Fruit fly (Drosophila melanogaster) whole organism, embryonic: ENCODE data around the gene CG9173.

Source experiments
- CG11560 ChIP-seq: fragments of 200-800 bp; sonication (Bioruptor generic); IDR thresholded peaks from 3 replicates; pipeline ENCODE4 v1.3.6; 2022; ENCODE audit warnings: missing biosample characterization, missing genetic modification characterization
- CG14014 ChIP-seq: fragments of 200-800 bp; sonication (Bioruptor generic); IDR thresholded peaks from 2 replicates; pipeline ENCODE4 v1.3.6; 2022; ENCODE audit warnings: missing biosample characterization, missing genetic modification characterization
- CG2712 ChIP-seq: fragments of 200-800 bp; optimal IDR thresholded peaks from 3 replicates; lab custom pipeline; 2019; ENCODE audit warnings: missing biosample characterization, mild to moderate bottlenecking, missing genetic modification characterization, moderate library complexity
- CG4282 ChIP-seq: fragments of 200-800 bp; sonication (Bioruptor generic); optimal IDR thresholded peaks from 2 replicates; lab custom pipeline; 2016; ENCODE audit warnings: missing biosample characterization, missing genetic modification characterization
- CkIIα-i1 ChIP-seq: fragments of 200-800 bp; sonication (Bioruptor generic); IDR thresholded peaks from 2 replicates; pipeline ENCODE4 v1.3.6; 2022; ENCODE audit warnings: missing biosample characterization, missing genetic modification characterization
- Hr3 ChIP-seq: fragments of 200-800 bp; sonication (Bioruptor generic); optimal IDR thresholded peaks from 3 replicates; lab custom pipeline; 2016; ENCODE audit warnings: missing biosample characterization, missing genetic modification characterization
- Med ChIP-seq: fragments of 200-800 bp; sonication (Bioruptor generic); peaks from one replicate; lab custom pipeline; 2016; ENCODE audit warnings: missing biosample characterization, missing genetic modification characterization, mild to moderate bottlenecking, inconsistent platforms, moderate library complexity
- Sin3A ChIP-seq: fragments of >200 bp; optimal IDR thresholded peaks from 2 replicates; lab custom pipeline; 2018
- gcm ChIP-seq: fragments of 200-800 bp; sonication (Bioruptor generic); optimal IDR thresholded peaks from 2 replicates; lab custom pipeline; 2019; ENCODE audit warnings: missing biosample characterization, mild to moderate bottlenecking, missing genetic modification characterization, moderate library complexity

DNA sequence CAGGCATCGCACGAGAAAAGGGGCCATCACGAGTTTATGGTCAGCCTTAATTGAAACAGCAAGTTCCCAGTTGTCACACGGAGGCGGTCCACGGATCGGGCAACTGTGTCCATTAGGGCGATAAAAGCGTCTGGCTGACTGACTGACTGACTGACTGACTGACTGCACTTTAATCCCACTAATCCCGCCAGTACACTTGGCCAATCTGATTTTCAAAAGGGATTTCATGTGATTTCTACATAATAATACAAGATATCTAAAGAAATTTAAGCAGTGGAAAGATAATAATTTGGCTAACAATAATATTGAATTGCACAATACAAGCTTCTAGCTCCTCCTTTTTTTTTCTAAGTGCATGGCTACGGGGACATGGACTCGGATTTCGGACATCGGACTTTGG, 19.0 kb upstream of the CG9173 start:
- TF ChIP-seq CG4282 (GFP tag; lab: Kevin White, UChicago) (no peak), Hr3 (GFP tag; lab: Kevin White, UChicago) (no peak), CkIIα-i1 (no peak), Med (GFP tag; lab: Kevin White, UChicago) (no peak), CG14014 (no peak), CG2712 (tag; lab: Kevin White, UChicago) (no peak), gcm (GFP tag; lab: Kevin White, UChicago) (no peak), Sin3A (lab: Kevin White, UChicago) (no peak), CG11560 (no peak)
